Worm (Caenorhabditis elegans): ENCODE results near the gene K11H12.6.

ce11 chrIV:631869-632268 lies 35.2 kb upstream of the K11H12.6 start:
- TF ChIP-seq zag-1 (tag; optimal IDR thresholded peaks at IDR 0.05) (no peak), unc-62 (GFP tag; optimal IDR thresholded peaks at IDR 0.05) (no peak), ztf-4 (tag; optimal IDR thresholded peaks at IDR 0.05) (no peak), fos-1 (tag; optimal IDR thresholded peaks at IDR 0.05) (no peak), crh-2 (tag; optimal IDR thresholded peaks at IDR 0.05) (no peak), dmd-4 (tag; optimal IDR thresholded peaks at IDR 0.05) (no peak), egl-27 (tag; optimal IDR thresholded peaks at IDR 0.05) (no peak), nhr-237 (tag; optimal IDR thresholded peaks at IDR 0.05) (no peak)
